Fruit fly (Drosophila melanogaster): ENCODE results near the gene CG7333.

DNA sequence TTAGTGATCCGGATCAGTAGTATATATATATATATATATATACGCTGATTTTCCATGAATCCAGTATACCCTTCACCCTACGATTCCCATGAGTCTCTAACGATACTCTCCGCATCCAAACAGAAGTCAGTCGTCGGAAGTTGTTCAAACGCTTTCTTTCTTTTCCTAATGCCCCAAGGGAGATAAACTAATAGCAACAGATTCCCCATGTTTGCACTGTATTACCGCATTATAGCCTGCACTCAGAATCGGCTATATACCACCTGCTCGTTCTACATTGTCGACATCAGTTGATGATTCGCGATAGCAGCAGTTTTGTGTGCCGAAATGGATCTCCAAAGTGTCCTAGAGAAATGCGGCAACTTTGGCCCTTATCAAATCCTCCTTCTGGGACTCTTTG, 6.5 kb downstream of the CG7333 start, which contains the start of gene CG17751:
- TF ChIP-seq CG14711 (tag; optimal IDR thresholded peaks at IDR 0.05) (no peak), pad (GFP tag; optimal IDR thresholded peaks at IDR 0.05) (no peak)
